Fruit fly (Drosophila melanogaster): ENCODE results near the gene wor.

Gene wor

dm6 chr2L:15441852-15442549, 16.6 kb upstream of the wor start:
- TF ChIP-seq CG8159 (tag; optimal IDR thresholded peaks at IDR 0.05) (peak; percentile 34), Pif1B (GFP tag; optimal IDR thresholded peaks at IDR 0.05) (no peak), CG15710 (tag; optimal IDR thresholded peaks at IDR 0.05) (peak; percentile 8), fd96Ca (GFP tag; IDR thresholded peaks at IDR 0.05) (no peak), CG10348 (GFP tag; IDR thresholded peaks at IDR 0.05) (no peak)

- TF ChIP-seq CG8159 (tag; optimal IDR thresholded peaks at IDR 0.05) (no peak), Pif1A (GFP tag; optimal IDR thresholded peaks at IDR 0.05) (no peak), Ets98B (GFP tag; IDR thresholded peaks at IDR 0.05) (no peak), rn (GFP tag; IDR thresholded peaks at IDR 0.05) (no peak), D1 (tag; optimal IDR thresholded peaks at IDR 0.05) (no peak), CG10348 (GFP tag; IDR thresholded peaks at IDR 0.05) (no peak), fd96Ca (GFP tag; IDR thresholded peaks at IDR 0.05) (no peak)
Observed at dm6 chr2L:15438957-15439356, 13.6 kb upstream of the wor start.

dm6 chr2L:15435655-15436265, 10.4 kb upstream of the wor start:
- TF ChIP-seq CG14655 (GFP tag; optimal IDR thresholded peaks at IDR 0.05) = no peak
- no peak for TF ChIP-seq Pif1B (GFP tag; optimal IDR thresholded peaks at IDR 0.05)
- TF ChIP-seq Pif1A (GFP tag; optimal IDR thresholded peaks at IDR 0.05) = no peak
- TF ChIP-seq gl (tag; optimal IDR thresholded peaks at IDR 0.05) = no peak
- TF ChIP-seq fd96Ca (GFP tag; IDR thresholded peaks at IDR 0.05) = no peak
- no peak for TF ChIP-seq CG8159 (tag; optimal IDR thresholded peaks at IDR 0.05)
- no peak for TF ChIP-seq CG12605 (GFP tag; IDR thresholded peaks at IDR 0.05)
- TF ChIP-seq CG15710 (tag; optimal IDR thresholded peaks at IDR 0.05) = no peak
- no peak for TF ChIP-seq CG13204 (GFP tag; optimal IDR thresholded peaks at IDR 0.05)
- TF ChIP-seq EcR (GFP tag; optimal IDR thresholded peaks at IDR 0.05) = no peak
- TF ChIP-seq CG17806 (tag; optimal IDR thresholded peaks at IDR 0.05) = no peak
- no peak for TF ChIP-seq CG8301 (tag; optimal IDR thresholded peaks at IDR 0.05)
- TF ChIP-seq Snoo (tag; optimal IDR thresholded peaks at IDR 0.05) = no peak
- no peak for TF ChIP-seq Ets98B (GFP tag; IDR thresholded peaks at IDR 0.05)
- TF ChIP-seq CG32121 (GFP tag; IDR thresholded peaks at IDR 0.05) = no peak
- no peak for TF ChIP-seq rn (GFP tag; IDR thresholded peaks at IDR 0.05)
- TF ChIP-seq CG34367 (tag; optimal IDR thresholded peaks at IDR 0.05) = no peak
- no peak for TF ChIP-seq CG10348 (GFP tag; IDR thresholded peaks at IDR 0.05)
- TF ChIP-seq CG9948 (tag; optimal IDR thresholded peaks at IDR 0.05) = no peak
- no peak for TF ChIP-seq CG4496 (GFP tag; IDR thresholded peaks at IDR 0.05)

- no peak for TF ChIP-seq Pif1B (GFP tag; optimal IDR thresholded peaks at IDR 0.05)
- TF ChIP-seq CG8159 (tag; optimal IDR thresholded peaks at IDR 0.05) = no peak
- no peak for TF ChIP-seq EcR (GFP tag; optimal IDR thresholded peaks at IDR 0.05)
- no peak for TF ChIP-seq CG13204 (GFP tag; optimal IDR thresholded peaks at IDR 0.05)
- TF ChIP-seq Pif1A (GFP tag; optimal IDR thresholded peaks at IDR 0.05) = no peak
- no peak for TF ChIP-seq CG32121 (GFP tag; IDR thresholded peaks at IDR 0.05)
- no peak for TF ChIP-seq CG9948 (tag; optimal IDR thresholded peaks at IDR 0.05)
- no peak for TF ChIP-seq D1 (tag; optimal IDR thresholded peaks at IDR 0.05)
Observed at dm6 chr2L:15434910-15435309, 9.5 kb upstream of the wor start.

dm6 chr2L:15433009-15433408, 7.6 kb upstream of the wor start, which contains the start of gene CG4161:
Gene CG4161 (plus strand): TSS chr2L:15433309.
- TF ChIP-seq Pif1B (GFP tag; optimal IDR thresholded peaks at IDR 0.05) = no peak
- no peak for TF ChIP-seq CG4496 (GFP tag; IDR thresholded peaks at IDR 0.05)
- TF ChIP-seq rn (GFP tag; IDR thresholded peaks at IDR 0.05) = no peak
- TF ChIP-seq CG8159 (tag; optimal IDR thresholded peaks at IDR 0.05) = no peak
- no peak for TF ChIP-seq gl (tag; optimal IDR thresholded peaks at IDR 0.05)
- no peak for TF ChIP-seq CG15710 (tag; optimal IDR thresholded peaks at IDR 0.05)
- TF ChIP-seq CG9948 (tag; optimal IDR thresholded peaks at IDR 0.05) = no peak
- TF ChIP-seq CG8301 (tag; optimal IDR thresholded peaks at IDR 0.05) = no peak
- no peak for TF ChIP-seq CG34367 (tag; optimal IDR thresholded peaks at IDR 0.05)
- TF ChIP-seq CG32121 (GFP tag; IDR thresholded peaks at IDR 0.05) = no peak
- no peak for TF ChIP-seq CG13204 (GFP tag; optimal IDR thresholded peaks at IDR 0.05)
- no peak for TF ChIP-seq Ets98B (GFP tag; IDR thresholded peaks at IDR 0.05)
- TF ChIP-seq CG12605 (GFP tag; IDR thresholded peaks at IDR 0.05) = no peak
- TF ChIP-seq fd96Ca (GFP tag; IDR thresholded peaks at IDR 0.05) = no peak
- no peak for TF ChIP-seq Pif1A (GFP tag; optimal IDR thresholded peaks at IDR 0.05)
- no peak for TF ChIP-seq CG14655 (GFP tag; optimal IDR thresholded peaks at IDR 0.05)
- no peak for TF ChIP-seq D1 (tag; optimal IDR thresholded peaks at IDR 0.05)
- no peak for TF ChIP-seq CG10348 (GFP tag; IDR thresholded peaks at IDR 0.05)
- TF ChIP-seq EcR (GFP tag; optimal IDR thresholded peaks at IDR 0.05) = no peak

- TF ChIP-seq CG17806 (tag; optimal IDR thresholded peaks at IDR 0.05) = no peak
- no peak for TF ChIP-seq D1 (tag; optimal IDR thresholded peaks at IDR 0.05)
- no peak for TF ChIP-seq CG13204 (GFP tag; optimal IDR thresholded peaks at IDR 0.05)
- no peak for TF ChIP-seq CG15710 (tag; optimal IDR thresholded peaks at IDR 0.05)
Observed at dm6 chr2L:15432260-15432659, 6.9 kb upstream of the wor start.
